Fruit fly (Drosophila melanogaster): ENCODE measurements around the gene CG11920.

- no peak for TF ChIP-seq psq (optimal IDR thresholded peaks at IDR 0.05)
- TF ChIP-seq pan (optimal IDR thresholded peaks at IDR 0.05): no peak
- no peak for TF ChIP-seq Dll (optimal IDR thresholded peaks at IDR 0.05)
- TF ChIP-seq CG8478 (optimal IDR thresholded peaks at IDR 0.05): no peak
Observed at dm6 chr3R:25122736-25123211, 48.1 kb downstream of the CG11920 start, which contains the start of the genes CG31510 and TTLL5.

Measured in whole organism.